Worm (Caenorhabditis elegans) whole organism, L2 larva: ENCODE results near the gene F54C8.1.

ENCODE experiments used
- elt-1 ChIP-seq: fragments of 150-350 bp; optimal IDR thresholded peaks from 2 replicates; lab custom pipeline; 2014; ENCODE audit warnings: missing biosample characterization, missing genetic modification characterization
- elt-3 ChIP-seq: sonication (generic microtip); optimal IDR thresholded peaks from 2 replicates; lab custom pipeline; 2017; ENCODE audit warnings: missing biosample characterization, missing genetic modification characterization
- lin-13 ChIP-seq: fragments of 150-350 bp; optimal IDR thresholded peaks from 2 replicates; lab custom pipeline; 2014; ENCODE audit warnings: missing biosample characterization, missing genetic modification reagents, missing genetic modification characterization
- mbf-1 ChIP-seq: sonication (generic microtip); optimal IDR thresholded peaks from 2 replicates; lab custom pipeline; 2017; ENCODE audit warnings: missing biosample characterization, missing genetic modification characterization
- nhr-12 ChIP-seq: fragments of 150-350 bp; optimal IDR thresholded peaks from 2 replicates; lab custom pipeline; 2014; ENCODE audit warnings: missing biosample characterization, missing genetic modification characterization
- nhr-23 ChIP-seq: fragments of 150-350 bp; optimal IDR thresholded peaks from 2 replicates; lab custom pipeline; 2014; ENCODE audit warnings: missing biosample characterization, missing genetic modification reagents, missing genetic modification characterization
- nhr-237 ChIP-seq: fragments of 150-350 bp; optimal IDR thresholded peaks from 2 replicates; lab custom pipeline; 2014; ENCODE audit warnings: missing biosample characterization, missing genetic modification characterization
- nhr-25 ChIP-seq: fragments of 150-350 bp; sonication (generic microtip); optimal IDR thresholded peaks from 3 replicates; lab custom pipeline; 2014; ENCODE audit warnings: missing biosample characterization, missing genetic modification characterization
- unc-39 ChIP-seq: fragments of 150-350 bp; optimal IDR thresholded peaks from 2 replicates; lab custom pipeline; 2014; ENCODE audit warnings: missing biosample characterization, missing genetic modification characterization

ce11 chrIII:9461894-9462784 is 22.6 kb downstream of the F54C8.1 start:
- TF ChIP-seq nhr-237 (tag; lab: Kevin White, UChicago) (no peak), elt-1 (tag; lab: Kevin White, UChicago) (no peak), nhr-12 (tag; lab: Kevin White, UChicago) (no peak), elt-3 (tag; lab: Kevin White, UChicago) (no peak), unc-39 (tag; lab: Kevin White, UChicago) (no peak), nhr-23 (no peak), mbf-1 (tag; lab: Kevin White, UChicago) (no peak), lin-13 (GFP tag; lab: Kevin White, UChicago) (no peak), nhr-25 (tag; lab: Kevin White, UChicago) (no peak)
